Worm (Caenorhabditis elegans) whole organism, L1 larva: ENCODE measurements around the gene gei-14.

ENCODE experiments used
- C04F5.9 ChIP-seq: sonication (generic microtip); optimal IDR thresholded peaks from 2 replicates; lab custom pipeline; 2016; ENCODE audit warnings: missing genetic modification characterization, missing compliant biosample characterization
- aly-2 ChIP-seq: fragments of 150-350 bp; optimal IDR thresholded peaks from 2 replicates; lab custom pipeline; 2014; ENCODE audit warnings: missing biosample characterization, missing genetic modification characterization
- blmp-1 ChIP-seq: fragments of 150-350 bp; optimal IDR thresholded peaks from 2 replicates; lab custom pipeline; 2014; ENCODE audit warnings: missing biosample characterization, missing genetic modification characterization
- ceh-8 ChIP-seq: fragments of 200-800 bp; sonication (Bioruptor generic); optimal IDR thresholded peaks from 2 replicates; lab custom pipeline; 2018; ENCODE audit warnings: mild to moderate bottlenecking, missing genetic modification characterization, moderate library complexity, missing compliant biosample characterization
- ceh-88 ChIP-seq: fragments of 200-800 bp; sonication (Bioruptor generic); IDR thresholded peaks from 2 replicates; pipeline ENCODE4 v1.3.6; 2022; ENCODE audit warnings: missing genetic modification characterization, missing compliant biosample characterization
- efl-3 ChIP-seq: fragments of 200-800 bp; sonication (Bioruptor generic); optimal IDR thresholded peaks from 2 replicates; lab custom pipeline; 2018; ENCODE audit warnings: mild to moderate bottlenecking, missing genetic modification characterization, missing compliant biosample characterization
- elt-3 ChIP-seq, 6 experiments: fragments of 150-350 bp in 1 of 6; sonication (generic microtip); optimal IDR thresholded peaks; 2 replicates each; lab custom pipeline; 2017 to 2018; ENCODE audit warnings: missing biosample characterization in 6 of 6, missing genetic modification characterization in 6 of 6, inconsistent platforms in 1 of 6
- ets-5 ChIP-seq: fragments of 200-800 bp; sonication (Bioruptor generic); IDR thresholded peaks from 2 replicates; pipeline ENCODE4 v1.3.6; 2022; ENCODE audit warnings: missing genetic modification characterization, missing compliant biosample characterization
- fkh-10 ChIP-seq: sonication (generic microtip); optimal IDR thresholded peaks from 2 replicates; lab custom pipeline; 2017; ENCODE audit warnings: missing biosample characterization, missing genetic modification reagents, missing genetic modification characterization
- fkh-4 ChIP-seq: sonication (generic microtip); optimal IDR thresholded peaks from 2 replicates; lab custom pipeline; 2016; ENCODE audit warnings: missing compliant biosample characterization, missing genetic modification characterization, borderline replicate concordance
- lin-13 ChIP-seq: fragments of 150-350 bp; optimal IDR thresholded peaks from 2 replicates; lab custom pipeline; 2014; ENCODE audit warnings: missing biosample characterization, missing genetic modification reagents, missing genetic modification characterization
- lin-14 ChIP-seq: fragments of 200-800 bp; sonication (Bioruptor generic); optimal IDR thresholded peaks from 2 replicates; lab custom pipeline; 2018; ENCODE audit warnings: mild to moderate bottlenecking, missing genetic modification characterization, moderate library complexity, missing compliant biosample characterization
- nhr-11 ChIP-seq: fragments of 150-350 bp; optimal IDR thresholded peaks from 2 replicates; lab custom pipeline; 2014; ENCODE audit warnings: missing biosample characterization, missing genetic modification characterization
- nhr-20 ChIP-seq: sonication (generic microtip); optimal IDR thresholded peaks from 2 replicates; lab custom pipeline; 2016; ENCODE audit warnings: mild to moderate bottlenecking, missing genetic modification characterization, missing compliant biosample characterization
- nhr-47 ChIP-seq: sonication (generic microtip); optimal IDR thresholded peaks from 2 replicates; lab custom pipeline; 2016; ENCODE audit warnings: mild to moderate bottlenecking, missing genetic modification characterization, moderate library complexity, missing compliant biosample characterization
- nhr-85 ChIP-seq: sonication (generic microtip); peaks from one replicate; lab custom pipeline; 2016; ENCODE audit warnings: missing genetic modification characterization, inconsistent platforms, missing compliant biosample characterization
- nhr-90 ChIP-seq: sonication (generic microtip); optimal IDR thresholded peaks from 2 replicates; lab custom pipeline; 2016; ENCODE audit warnings: mild to moderate bottlenecking, missing genetic modification characterization, missing compliant biosample characterization; ENCODE audit not compliant: poor library complexity
- snpc-4 ChIP-seq: fragments of 150-350 bp; optimal IDR thresholded peaks from 2 replicates; lab custom pipeline; 2014; ENCODE audit warnings: missing biosample characterization, missing genetic modification characterization
- sox-4 ChIP-seq: sonication (generic microtip); optimal IDR thresholded peaks from 2 replicates; lab custom pipeline; 2016; ENCODE audit warnings: missing genetic modification characterization, missing compliant biosample characterization
- sup-37 ChIP-seq: fragments of 200-800 bp; sonication (Bioruptor generic); optimal IDR thresholded peaks from 2 replicates; lab custom pipeline; 2018; ENCODE audit warnings: mild to moderate bottlenecking, missing genetic modification characterization, missing compliant biosample characterization
- tbx-2 ChIP-seq: sonication (generic microtip); optimal IDR thresholded peaks from 2 replicates; lab custom pipeline; 2016; ENCODE audit warnings: missing genetic modification characterization, missing compliant biosample characterization
- unc-86 ChIP-seq: sonication (generic microtip); optimal IDR thresholded peaks from 2 replicates; lab custom pipeline; 2016; ENCODE audit warnings: missing genetic modification characterization, missing compliant biosample characterization

gei-14 gene

ce11 chrII:8224623-8225022 lies 51.4 kb downstream of the gei-14 start:
- TF ChIP-seq tbx-2 (no peak), nhr-20 (tag; lab: Kevin White, UChicago) (no peak), efl-3 (no peak), elt-3 (tag; optimal IDR thresholded peaks at IDR 0.05; lab: Kevin White, UChicago) (peak in 1 of 6 experiments; percentile 4), C04F5.9 (tag; lab: Kevin White, UChicago) (no peak), fkh-4 (tag; lab: Kevin White, UChicago) (no peak), fkh-10 (no peak), ets-5 (GFP tag; lab: Robert Waterston, UW) (no peak), nhr-47 (tag; lab: Kevin White, UChicago) (no peak), aly-2 (tag; lab: Kevin White, UChicago) (no peak), lin-14 (GFP tag; lab: Kevin White, UChicago) (peak; percentile 23), sox-4 (tag; lab: Kevin White, UChicago) (no peak), blmp-1 (tag; lab: Kevin White, UChicago) (peak; percentile 85), sup-37 (GFP tag; lab: Kevin White, UChicago) (no peak), snpc-4 (tag; lab: Kevin White, UChicago) (no peak), nhr-85 (tag; lab: Kevin White, UChicago) (peak; percentile 6)

ce11 chrII:8223945-8224344 lies 52.1 kb downstream of the gei-14 start:
- TF ChIP-seq unc-86 (tag; lab: Kevin White, UChicago) (no peak), elt-3 (tag; optimal IDR thresholded peaks at IDR 0.05; lab: Kevin White, UChicago) (peak in 1 of 6 experiments; percentile 14), nhr-90 (tag; lab: Kevin White, UChicago) (no peak), lin-13 (GFP tag; lab: Kevin White, UChicago) (no peak), nhr-11 (no peak), ceh-8 (GFP tag; lab: Kevin White, UChicago) (peak; percentile 31), ceh-88 (GFP tag; lab: Robert Waterston, UW) (no peak), blmp-1 (tag; lab: Kevin White, UChicago) (peak; percentile 78)
